Fruit fly (Drosophila melanogaster) Kc167 (cell line): ENCODE measurements around the gene klg.

Experiments
- Myc ChIP-seq: fragments of >200 bp; optimal IDR thresholded peaks from 2 replicates; lab custom pipeline; 2017; ENCODE audit warnings: missing external identifiers
- Sin3A ChIP-seq: fragments of >200 bp; optimal IDR thresholded peaks from 2 replicates; lab custom pipeline; 2018; ENCODE audit warnings: missing external identifiers
- h ChIP-seq: fragments of >200 bp; optimal IDR thresholded peaks from 3 replicates; lab custom pipeline; 2018; ENCODE audit warnings: missing external identifiers
- insv ChIP-seq: fragments of >200 bp; optimal IDR thresholded peaks from 3 replicates; lab custom pipeline; 2018; ENCODE audit warnings: missing external identifiers
- psq ChIP-seq: fragments of >200 bp; optimal IDR thresholded peaks from 2 replicates; lab custom pipeline; 2017; ENCODE audit warnings: missing external identifiers
- ttk ChIP-seq: sonication (Bioruptor generic); optimal IDR thresholded peaks from 2 replicates; lab custom pipeline; 2017; ENCODE audit warnings: missing external identifiers

DNA sequence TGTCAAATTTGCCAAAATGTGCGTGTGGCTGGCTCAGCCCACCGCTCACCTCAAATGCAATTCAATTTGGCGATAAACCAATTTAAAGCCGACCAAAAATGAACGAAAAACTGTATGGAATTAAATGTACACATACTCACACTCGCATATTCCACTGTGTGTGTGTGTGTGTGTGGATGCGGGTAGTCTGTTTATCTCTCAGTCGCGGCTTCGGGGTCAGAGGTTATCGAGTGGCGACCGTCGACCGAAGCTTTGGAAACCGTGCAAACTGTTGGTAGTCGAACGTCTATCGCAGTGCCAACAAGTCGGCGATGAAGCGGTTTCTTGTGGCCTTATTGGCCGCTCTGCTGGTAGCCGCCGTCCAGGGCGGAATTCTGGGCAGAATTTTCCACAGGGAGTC, 77.9 kb downstream of the klg start, which contains the start of gene Gbp3:
- TF ChIP-seq h (lab: Kevin White, UChicago) = no peak
- TF ChIP-seq psq = no peak
- no peak for TF ChIP-seq ttk (lab: Kevin White, UChicago)
- TF ChIP-seq Sin3A (lab: Kevin White, UChicago) = no peak
- TF ChIP-seq insv (lab: Kevin White, UChicago) = no peak
- no peak for TF ChIP-seq Myc
